Fruit fly (Drosophila melanogaster): ENCODE data around the gene CG15812.

CG15812 gene

DNA sequence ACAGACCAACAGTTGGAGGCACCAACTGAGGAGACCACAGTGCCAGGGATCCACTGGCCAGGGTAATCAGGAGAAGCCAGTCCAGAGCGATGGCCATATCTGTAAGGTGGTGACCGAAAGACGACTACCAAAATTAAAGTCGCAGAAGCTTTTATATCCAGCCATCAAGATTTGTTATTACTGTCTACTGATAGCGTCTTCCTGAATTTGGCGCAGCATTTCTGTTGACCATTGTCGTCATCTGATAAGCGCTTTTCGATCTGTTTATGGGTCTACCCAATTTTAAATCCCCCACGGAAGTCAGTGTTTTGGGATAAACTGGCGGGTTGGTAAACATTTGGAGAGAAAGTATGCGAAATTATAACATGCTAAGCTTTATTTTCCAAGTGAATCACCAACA, 12.7 kb downstream of the CG15812 start, which contains the start of gene CG14963:
CG14963 (minus strand) TSS at position 101 of the 400 bp plus-strand sequence.
- TF ChIP-seq fru (GFP tag; optimal IDR thresholded peaks at IDR 0.05) (no peak), br (GFP tag; optimal IDR thresholded peaks at IDR 0.05) (no peak), dsf (GFP tag; optimal IDR thresholded peaks at IDR 0.05; ENCODE audit: borderline replicate concordance) (no peak), woc (GFP tag; optimal IDR thresholded peaks at IDR 0.05) (no peak), pan (optimal IDR thresholded peaks at IDR 0.05) (no peak)

DNA sequence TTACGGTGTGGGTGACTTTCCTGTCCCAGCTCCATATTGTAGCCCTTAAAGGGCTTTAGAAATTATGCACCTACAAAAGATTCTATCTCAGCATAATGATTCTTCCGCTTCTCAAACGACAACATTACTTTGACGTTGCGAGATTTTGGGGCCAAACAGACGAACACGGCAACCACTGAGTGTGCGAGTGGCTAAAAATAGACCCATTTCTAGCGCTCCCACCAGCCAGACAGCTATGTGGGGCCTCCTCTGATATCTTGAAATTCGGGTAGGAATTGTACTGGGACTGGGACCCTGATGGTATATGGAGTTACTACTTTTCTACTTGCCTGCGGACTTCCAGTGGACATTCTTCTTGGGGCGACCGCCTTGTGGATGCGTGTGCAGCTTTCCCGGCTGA, 18.1 kb downstream of the CG15812 start:
- TF ChIP-seq OdsH (GFP tag; optimal IDR thresholded peaks at IDR 0.05) (no peak), CG9705 (GFP tag; optimal IDR thresholded peaks at IDR 0.05) (no peak), CrebA (GFP tag; optimal IDR thresholded peaks at IDR 0.05; ENCODE audit: borderline replicate concordance) (no peak), CG32264 (GFP tag; optimal IDR thresholded peaks at IDR 0.05) (no peak), Sp1 (GFP tag; optimal IDR thresholded peaks at IDR 0.05) (no peak), woc (GFP tag; optimal IDR thresholded peaks at IDR 0.05) (no peak), Abd-B (GFP tag; optimal IDR thresholded peaks at IDR 0.05) (no peak), dl (GFP tag; optimal IDR thresholded peaks at IDR 0.05; ENCODE audit: insufficient read depth in 1 of 2, partially characterized antibody in 2 of 2) (no peak), Rel (GFP tag; optimal IDR thresholded peaks at IDR 0.05) (no peak), Rel (tag; optimal IDR thresholded peaks at IDR 0.05) (no peak), dmrt93B (GFP tag; optimal IDR thresholded peaks at IDR 0.05) (no peak), ey (GFP tag; optimal IDR thresholded peaks at IDR 0.05) (no peak)

DNA sequence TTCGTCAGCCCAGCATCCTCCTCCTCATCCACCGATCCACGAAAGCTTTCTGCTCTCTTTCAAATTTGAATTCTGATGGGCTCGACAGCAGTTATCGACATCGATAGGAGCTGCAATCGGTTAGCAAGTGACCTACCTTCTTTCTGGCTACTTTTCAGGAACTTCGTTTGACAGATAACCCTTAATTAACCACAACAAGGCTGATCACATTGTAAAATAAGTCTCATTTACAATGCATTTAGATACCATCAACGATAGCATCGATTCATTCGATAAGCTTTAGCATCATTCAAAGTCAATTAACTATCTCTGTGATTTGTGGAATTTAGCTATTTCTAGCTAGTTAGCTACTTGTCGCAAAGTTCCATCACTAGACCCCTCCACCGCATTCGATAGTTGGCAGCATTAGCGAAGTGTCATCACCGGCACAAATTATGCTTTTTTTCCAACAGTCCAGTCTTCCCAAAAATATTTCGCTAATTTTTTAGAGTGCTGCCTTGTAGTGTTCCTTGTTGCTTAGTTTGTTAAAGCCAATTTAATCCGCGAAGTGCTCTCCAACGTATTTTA, 18.8 kb downstream of the CG15812 start, which contains the start of the genes MnM and Girdin:
MnM (minus strand) TSS at position 51 of the 567 bp plus-strand sequence.
Girdin (plus strand) TSS at position 401 of the 567 bp plus-strand sequence.
- TF ChIP-seq Sp1 (GFP tag; optimal IDR thresholded peaks at IDR 0.05): no peak
- no peak for TF ChIP-seq CG9705 (GFP tag; optimal IDR thresholded peaks at IDR 0.05)
- TF ChIP-seq GATAd (GFP tag; optimal IDR thresholded peaks at IDR 0.05): peak; percentile 12
- no peak for TF ChIP-seq pan (optimal IDR thresholded peaks at IDR 0.05)
- no peak for TF ChIP-seq psq (GFP tag; optimal IDR thresholded peaks at IDR 0.05)
- TF ChIP-seq Jra (GFP tag; optimal IDR thresholded peaks at IDR 0.05): no peak
- TF ChIP-seq dl (GFP tag; optimal IDR thresholded peaks at IDR 0.05; ENCODE audit: insufficient read depth in 1 of 2, partially characterized antibody in 2 of 2): no peak
- TF ChIP-seq Mio (GFP tag; optimal IDR thresholded peaks at IDR 0.05): no peak
- peak in 1 of 2 experiments; percentile 82 for TF ChIP-seq foxo (GFP tag; optimal IDR thresholded peaks at IDR 0.05)
- peak; percentile 89 for TF ChIP-seq woc (GFP tag; optimal IDR thresholded peaks at IDR 0.05)
- TF ChIP-seq ey (GFP tag; optimal IDR thresholded peaks at IDR 0.05): peak; percentile 69
- peak; percentile 67 for TF ChIP-seq sv (GFP tag; optimal IDR thresholded peaks at IDR 0.05)
- TF ChIP-seq OdsH (GFP tag; optimal IDR thresholded peaks at IDR 0.05): peak; percentile 55
- no peak for TF ChIP-seq Rel (GFP tag; optimal IDR thresholded peaks at IDR 0.05)
- TF ChIP-seq Rel (tag; optimal IDR thresholded peaks at IDR 0.05): no peak
- TF ChIP-seq Dif (GFP tag; optimal IDR thresholded peaks at IDR 0.05; ENCODE audit: partially characterized antibody): no peak
- no peak for TF ChIP-seq sage (GFP tag; optimal IDR thresholded peaks at IDR 0.05)
- no peak for TF ChIP-seq dsf (GFP tag; optimal IDR thresholded peaks at IDR 0.05; ENCODE audit: borderline replicate concordance)
- no peak for TF ChIP-seq usp (GFP tag; optimal IDR thresholded peaks at IDR 0.05)
- TF ChIP-seq h (GFP tag; optimal IDR thresholded peaks at IDR 0.05): no peak
- TF ChIP-seq Dfd (GFP tag; optimal IDR thresholded peaks at IDR 0.05): no peak
- peak; percentile 94 for TF ChIP-seq Myc (optimal IDR thresholded peaks at IDR 0.05)
- TF ChIP-seq Abd-B (GFP tag; optimal IDR thresholded peaks at IDR 0.05): no peak
- no peak for TF ChIP-seq brk (GFP tag; optimal IDR thresholded peaks at IDR 0.05)
- TF ChIP-seq dmrt93B (GFP tag; optimal IDR thresholded peaks at IDR 0.05): peak; percentile 19
- TF ChIP-seq CG32264 (GFP tag; optimal IDR thresholded peaks at IDR 0.05): no peak
- TF ChIP-seq lola (GFP tag; optimal IDR thresholded peaks at IDR 0.05): no peak
- no peak for TF ChIP-seq CrebA (GFP tag; optimal IDR thresholded peaks at IDR 0.05; ENCODE audit: borderline replicate concordance)
- TF ChIP-seq br (GFP tag; optimal IDR thresholded peaks at IDR 0.05): peak; percentile 73
- TF ChIP-seq tai (GFP tag; optimal IDR thresholded peaks at IDR 0.05): no peak
- TF ChIP-seq rgr (GFP tag; optimal IDR thresholded peaks at IDR 0.05): no peak
- TF ChIP-seq Hnf4 (GFP tag; optimal IDR thresholded peaks at IDR 0.05): no peak
- TF ChIP-seq jim (GFP tag; optimal IDR thresholded peaks at IDR 0.05): no peak
- peak; percentile 70 for TF ChIP-seq fru (GFP tag; optimal IDR thresholded peaks at IDR 0.05)
- peak; percentile 65 for TF ChIP-seq HLH106 (tag; optimal IDR thresholded peaks at IDR 0.05)
- TF ChIP-seq Hr83 (GFP tag; optimal IDR thresholded peaks at IDR 0.05; ENCODE audit: poor library complexity, severe bottlenecking): peak; percentile 57
